Fruit fly (Drosophila melanogaster) ovary, adult (tissue): ENCODE results near the gene mRpS18B.

Experiments
- CG17801 ChIP-seq: fragments of 200-800 bp; optimal IDR thresholded peaks from 2 replicates; lab custom pipeline; 2019; ENCODE audit warnings: missing biosample characterization, mild to moderate bottlenecking, missing genetic modification characterization, moderate library complexity; ENCODE audit not compliant: partially characterized antibody

The mRpS18B gene

dm6 chr2L:20097105-20097631 lies at the start of gene mRpS18B, which contains the start of gene Kua:
mRpS18B (minus strand) TSS chr2L:20097253.
Kua (plus strand) TSS chr2L:20097581.
- TF ChIP-seq CG17801: no peak

dm6 chr2L:20146218-20146617 lies 49.2 kb upstream of the mRpS18B start:
- TF ChIP-seq CG17801: no peak

dm6 chr2L:20134823-20135222 lies 37.8 kb upstream of the mRpS18B start, which contains the start of gene CG10651:
CG10651 (minus strand) TSS chr2L:20134923.
- no peak for TF ChIP-seq CG17801

- TF ChIP-seq CG17801: no peak
Observed at dm6 chr2L:20121233-20121551, 24.1 kb upstream of the mRpS18B start.

dm6 chr2L:20120388-20121232 lies 23.6 kb upstream of the mRpS18B start:
- peak; percentile 15 for TF ChIP-seq CG17801

- TF ChIP-seq CG17801: no peak
Observed at dm6 chr2L:20117752-20118151, 20.7 kb upstream of the mRpS18B start.

- no peak for TF ChIP-seq CG17801
Observed at dm6 chr2L:20115865-20116264, 18.8 kb upstream of the mRpS18B start.

- TF ChIP-seq CG17801: no peak
Observed at dm6 chr2L:20106595-20106994, 9.5 kb upstream of the mRpS18B start.

- peak; percentile 4 for TF ChIP-seq CG17801
Observed at dm6 chr2L:20104526-20104925, 7.5 kb upstream of the mRpS18B start.

- no peak for TF ChIP-seq CG17801
Observed at dm6 chr2L:20104050-20104449, 7.0 kb upstream of the mRpS18B start, which contains the start of gene CG13970. CG13970 (minus strand) TSS chr2L:20104150.

dm6 chr2L:20098194-20098593 lies 1.1 kb upstream of the mRpS18B start:
- TF ChIP-seq CG17801: no peak

- no peak for TF ChIP-seq CG17801
Observed at dm6 chr2L:20097773-20098172, 720 bp upstream of the mRpS18B start.

- TF ChIP-seq CG17801: peak; percentile 60
Observed at dm6 chr2L:20093794-20094193, 3.3 kb downstream of the mRpS18B start, which contains the start of the genes Taf13 and nesd. Taf13 (minus strand) TSS chr2L:20093849. nesd (plus strand) TSS chr2L:20093972.

- TF ChIP-seq CG17801: peak; percentile 99
Observed at dm6 chr2L:20091094-20091679, 5.9 kb downstream of the mRpS18B start, which contains the start of the genes CG10747 and Pyroxd1. CG10747 (minus strand) TSS chr2L:20091348. Pyroxd1 (plus strand) TSS chr2L:20091435.

dm6 chr2L:20086295-20087096 lies 10.6 kb downstream of the mRpS18B start:
- TF ChIP-seq CG17801: peak; percentile 36

dm6 chr2L:20084785-20085555 lies 12.1 kb downstream of the mRpS18B start, which contains the start of gene fok:
fok (minus strand) TSS chr2L:20085070.
- peak; percentile 97 for TF ChIP-seq CG17801
